Fruit fly (Drosophila melanogaster) whole organism, wandering third instar larva: Measurements from ENCODE around the gene robl62A.

Experiments used
- CG9705 ChIP-seq: fragments of 200-800 bp; sonication (Bioruptor generic); optimal IDR thresholded peaks from 2 replicates; lab custom pipeline; 2018; ENCODE audit warnings: missing biosample characterization, mild to moderate bottlenecking, missing genetic modification characterization
- CrebA ChIP-seq: fragments of 200-800 bp; sonication (Bioruptor generic); optimal IDR thresholded peaks from 2 replicates; lab custom pipeline; 2016; ENCODE audit warnings: missing biosample characterization, mild to moderate bottlenecking, missing genetic modification characterization, borderline replicate concordance
- Dfd ChIP-seq: fragments of >200 bp; optimal IDR thresholded peaks from 2 replicates; lab custom pipeline; 2017; ENCODE audit warnings: missing biosample characterization, missing genetic modification characterization
- Hnf4 ChIP-seq: fragments of 200-800 bp; sonication (Bioruptor generic); optimal IDR thresholded peaks from 2 replicates; lab custom pipeline; 2016; ENCODE audit warnings: missing biosample characterization, mild to moderate bottlenecking, missing genetic modification characterization
- Mio ChIP-seq: sonication (Bioruptor generic); optimal IDR thresholded peaks from 2 replicates; lab custom pipeline; 2016; ENCODE audit warnings: missing biosample characterization, missing genetic modification characterization
- Sp1 ChIP-seq: fragments of 200-800 bp; sonication (Bioruptor generic); optimal IDR thresholded peaks from 3 replicates; lab custom pipeline; 2019; ENCODE audit warnings: missing biosample characterization, mild to moderate bottlenecking, missing genetic modification characterization, moderate library complexity
- dsf ChIP-seq: sonication (Bioruptor generic); optimal IDR thresholded peaks from 2 replicates; lab custom pipeline; 2016; ENCODE audit warnings: missing biosample characterization, missing genetic modification characterization, borderline replicate concordance
- foxo ChIP-seq, 2 experiments: fragments of 200-800 bp; sonication (Bioruptor generic); optimal IDR thresholded peaks; 2 replicates in 1 of 2; 3 replicates in 1 of 2; lab custom pipeline; 2016 to 2017; ENCODE audit warnings: missing biosample characterization in 2 of 2, missing genetic modification characterization in 2 of 2
- fru ChIP-seq: fragments of 200-800 bp; sonication (Bioruptor generic); optimal IDR thresholded peaks from 3 replicates; lab custom pipeline; 2016; ENCODE audit warnings: missing biosample characterization, mild to moderate bottlenecking, missing genetic modification characterization
- lola ChIP-seq: fragments of >200 bp; optimal IDR thresholded peaks from 2 replicates; lab custom pipeline; 2017; ENCODE audit warnings: missing biosample characterization, missing genetic modification characterization
- pan ChIP-seq: fragments of >200 bp; optimal IDR thresholded peaks from 2 replicates; lab custom pipeline; 2017
- tai ChIP-seq: sonication (Bioruptor generic); optimal IDR thresholded peaks from 2 replicates; lab custom pipeline; 2016; ENCODE audit warnings: missing biosample characterization, missing genetic modification characterization

dm6 chr3L:1495803-1496202 is 18.4 kb downstream of the robl62A start:
- TF ChIP-seq pan (no peak), CG9705 (no peak), dsf (GFP tag; lab: Kevin White, UChicago) (no peak), Mio (GFP tag; lab: Kevin White, UChicago) (no peak), Hnf4 (GFP tag; lab: Kevin White, UChicago) (no peak), fru (GFP tag; lab: Kevin White, UChicago) (no peak), lola (no peak), CrebA (GFP tag; lab: Kevin White, UChicago) (no peak), Sp1 (GFP tag; lab: Kevin White, UChicago) (no peak), Dfd (no peak), foxo (GFP tag; optimal IDR thresholded peaks at IDR 0.05; lab: Kevin White, UChicago) (no peak), tai (no peak)
